Worm (Caenorhabditis elegans): ENCODE measurements around the gene ZK896.4.
A peak's percentile ranks its signal among the peaks of the same experiment; 100 is the strongest.

Gene ZK896.4

ce11 chrIV:12833698-12834416 lies 49.2 kb downstream of the ZK896.4 start (continued):
- no peak for TF ChIP-seq nfya-1 (tag; optimal IDR thresholded peaks at IDR 0.05; ENCODE audit: borderline replicate concordance, insufficient read depth)
- TF ChIP-seq F52B5.7 (tag; optimal IDR thresholded peaks at IDR 0.05) = no peak
- TF ChIP-seq pha-4 (tag; optimal IDR thresholded peaks at IDR 0.05) = peak; percentile 8
- no peak for TF ChIP-seq ztf-3 (GFP tag; optimal IDR thresholded peaks at IDR 0.05)
- no peak for TF ChIP-seq dpl-1 (GFP tag; optimal IDR thresholded peaks at IDR 0.05)
- TF ChIP-seq ceh-58 (GFP tag; IDR thresholded peaks at IDR 0.05) = no peak
- TF ChIP-seq nfya-2 (GFP tag; IDR thresholded peaks at IDR 0.05) = no peak
- no peak for TF ChIP-seq Y53G8AR.9 (GFP tag; conservative IDR thresholded peaks at IDR 0.05)
- no peak for TF ChIP-seq mes-4 (tag; optimal IDR thresholded peaks at IDR 0.05)
- TF ChIP-seq ztf-22 (GFP tag; optimal IDR thresholded peaks at IDR 0.05) = peak; percentile 56
- no peak for TF ChIP-seq madf-8 (GFP tag; conservative IDR thresholded peaks at IDR 0.05)
- TF ChIP-seq aptf-3 (GFP tag; IDR thresholded peaks at IDR 0.05) = no peak
- no peak for TF ChIP-seq mel-28 (tag; optimal IDR thresholded peaks at IDR 0.05; ENCODE audit: borderline replicate concordance)
- no peak for TF ChIP-seq nhr-179 (tag; optimal IDR thresholded peaks at IDR 0.05)
- TF ChIP-seq Y79H2A.3 (GFP tag; conservative IDR thresholded peaks at IDR 0.05) = no peak
- TF ChIP-seq nhr-27 (tag; optimal IDR thresholded peaks at IDR 0.05) = no peak

- no peak for TF ChIP-seq repo-1 (tag; optimal IDR thresholded peaks at IDR 0.05)
- TF ChIP-seq F33H1.4 (GFP tag; IDR thresholded peaks at IDR 0.05) = peak; percentile 70
- TF ChIP-seq T07F8.4 (tag; optimal IDR thresholded peaks at IDR 0.05) = no peak
- TF ChIP-seq lsy-27 (tag; optimal IDR thresholded peaks at IDR 0.05; ENCODE audit: borderline replicate concordance, insufficient read depth) = no peak
- no peak for TF ChIP-seq ztf-3 (GFP tag; optimal IDR thresholded peaks at IDR 0.05)
- TF ChIP-seq F49E8.2 (tag; optimal IDR thresholded peaks at IDR 0.05; ENCODE audit: insufficient read depth) = peak; percentile 62
- peak; percentile 95 for TF ChIP-seq lsl-1 (GFP tag; optimal IDR thresholded peaks at IDR 0.05)
- TF ChIP-seq F55B11.4 (tag; optimal IDR thresholded peaks at IDR 0.05; ENCODE audit: borderline replicate concordance, insufficient read depth) = no peak
- TF ChIP-seq zfh-2 (GFP tag; conservative IDR thresholded peaks at IDR 0.05) = no peak
- TF ChIP-seq F37B4.10 (GFP tag; IDR thresholded peaks at IDR 0.05) = no peak
- TF ChIP-seq attf-6 (GFP tag; IDR thresholded peaks at IDR 0.05) = 0 out of 2 replicates have a peak, but pooled peaks have one; percentile 36
- TF ChIP-seq ZK185.1 (tag; optimal IDR thresholded peaks at IDR 0.05; ENCODE audit: poor library complexity, severe bottlenecking) = no peak
- TF ChIP-seq dpl-1 (GFP tag; optimal IDR thresholded peaks at IDR 0.05) = peak; percentile 31
- TF ChIP-seq hsf-1 (GFP tag; IDR thresholded peaks at IDR 0.05) = no peak
- TF ChIP-seq B0336.3 (GFP tag; IDR thresholded peaks at IDR 0.05) = peak; percentile 43; the same call in 1 of the 2 replicates
- TF ChIP-seq mel-28 (tag; optimal IDR thresholded peaks at IDR 0.05; ENCODE audit: borderline replicate concordance) = no peak
- no peak for TF ChIP-seq let-607 (tag; optimal IDR thresholded peaks at IDR 0.05)
- peak; percentile 66 for TF ChIP-seq snpc-1.3 (tag; optimal IDR thresholded peaks at IDR 0.05; ENCODE audit: insufficient read depth)
- 0 out of 2 replicates have a peak, but pooled peaks have one; percentile 32 for TF ChIP-seq rcor-1 (GFP tag; IDR thresholded peaks at IDR 0.05)
- peak; percentile 95 for TF ChIP-seq B0019.2 (GFP tag; conservative IDR thresholded peaks at IDR 0.05)
- no peak for TF ChIP-seq ceh-58 (GFP tag; IDR thresholded peaks at IDR 0.05)
- no peak for TF ChIP-seq lag-1 (GFP tag; IDR thresholded peaks at IDR 0.05)
- no peak for TF ChIP-seq Y53G8AR.9 (GFP tag; conservative IDR thresholded peaks at IDR 0.05)
- TF ChIP-seq efl-1 (GFP tag; optimal IDR thresholded peaks at IDR 0.05) = peak; percentile 72
- no peak for TF ChIP-seq mes-4 (tag; optimal IDR thresholded peaks at IDR 0.05)
- no peak for TF ChIP-seq ccch-3 (GFP tag; optimal IDR thresholded peaks at IDR 0.05)
- no peak for TF ChIP-seq hlh-12 (tag; optimal IDR thresholded peaks at IDR 0.05)
- TF ChIP-seq cebp-2 (GFP tag; IDR thresholded peaks at IDR 0.05) = no peak
- no peak for TF ChIP-seq let-526 (GFP tag; IDR thresholded peaks at IDR 0.05)
- peak; percentile 83 for TF ChIP-seq snpc-3.4 (tag; optimal IDR thresholded peaks at IDR 0.05)
- TF ChIP-seq F10E7.11 (tag; optimal IDR thresholded peaks at IDR 0.05) = no peak
- peak; percentile 20; the same call in 1 of the 2 replicates for TF ChIP-seq hmg-1.2 (GFP tag; IDR thresholded peaks at IDR 0.05)
These were observed 51.2 kb downstream of the ZK896.4 start for ce11 chrIV:12831609-12832500.
